Fruit fly (Drosophila melanogaster) whole organism, embryonic: ENCODE measurements around the gene mnd.

Experiments
- Antp ChIP-seq: fragments of 200-800 bp; sonication (Bioruptor generic); optimal IDR thresholded peaks from 3 replicates; lab custom pipeline; 2016; ENCODE audit warnings: missing biosample characterization, missing genetic modification characterization
- CG10209 ChIP-seq: fragments of 200-800 bp; sonication (Bioruptor generic); optimal IDR thresholded peaks from 3 replicates; lab custom pipeline; 2017; ENCODE audit warnings: missing biosample characterization, mild to moderate bottlenecking, missing genetic modification characterization, missing genetic modification reagents
- CG10979 ChIP-seq: fragments of 200-800 bp; sonication (Bioruptor generic); optimal IDR thresholded peaks from 2 replicates; lab custom pipeline; 2018; ENCODE audit warnings: missing biosample characterization, mild to moderate bottlenecking, missing genetic modification characterization, moderate library complexity
- CG11093 ChIP-seq: fragments of 200-800 bp; sonication (Bioruptor generic); IDR thresholded peaks from 3 replicates; pipeline ENCODE4 v1.3.6; 2022; ENCODE audit warnings: missing biosample characterization, missing genetic modification characterization
- CG11247 ChIP-seq: fragments of 200-800 bp; sonication (Bioruptor generic); IDR thresholded peaks from 2 replicates; pipeline ENCODE4 v1.3.6; 2022; ENCODE audit warnings: missing biosample characterization, missing genetic modification characterization
- CG11504 ChIP-seq: fragments of 200-800 bp; sonication (Bioruptor generic); optimal IDR thresholded peaks from 3 replicates; lab custom pipeline; 2019; ENCODE audit warnings: missing biosample characterization, mild to moderate bottlenecking, missing genetic modification characterization, moderate library complexity
- CG12071 ChIP-seq: fragments of 200-800 bp; sonication (Bioruptor generic); optimal IDR thresholded peaks from 3 replicates; lab custom pipeline; 2018; ENCODE audit warnings: missing biosample characterization, mild to moderate bottlenecking, missing genetic modification characterization
- CG12219 ChIP-seq: fragments of 200-800 bp; sonication (Bioruptor generic); optimal IDR thresholded peaks from 3 replicates; lab custom pipeline; 2018; ENCODE audit warnings: missing biosample characterization, mild to moderate bottlenecking, missing genetic modification characterization
- CG13424 ChIP-seq: fragments of 200-800 bp; sonication (Bioruptor generic); optimal IDR thresholded peaks from 2 replicates; lab custom pipeline; 2019; ENCODE audit warnings: missing biosample characterization, mild to moderate bottlenecking, missing genetic modification characterization, moderate library complexity
- CG15073 ChIP-seq: fragments of 200-800 bp; sonication (Bioruptor generic); optimal IDR thresholded peaks from 2 replicates; lab custom pipeline; 2016; ENCODE audit warnings: missing biosample characterization, missing genetic modification characterization
- CG15479 ChIP-seq: fragments of 200-800 bp; sonication (Bioruptor generic); optimal IDR thresholded peaks from 3 replicates; lab custom pipeline; 2019; ENCODE audit warnings: missing biosample characterization, mild to moderate bottlenecking, missing genetic modification characterization, moderate library complexity
- CG16813 ChIP-seq: fragments of 200-800 bp; sonication (Bioruptor generic); IDR thresholded peaks from 3 replicates; pipeline ENCODE4 v1.3.6; 2022; ENCODE audit warnings: missing biosample characterization, missing genetic modification characterization; ENCODE audit not compliant: partially characterized antibody
- CG17361 ChIP-seq: fragments of 200-800 bp; sonication (Bioruptor generic); IDR thresholded peaks from 3 replicates; pipeline ENCODE4 v1.3.6; 2022; ENCODE audit warnings: missing biosample characterization, missing genetic modification characterization
- CG1792 ChIP-seq: fragments of 200-800 bp; sonication (Bioruptor generic); optimal IDR thresholded peaks from 2 replicates; lab custom pipeline; 2016; ENCODE audit warnings: missing biosample characterization, missing genetic modification characterization
- CG2199 ChIP-seq: fragments of 200-800 bp; sonication (Bioruptor generic); IDR thresholded peaks from 3 replicates; pipeline ENCODE4 v1.3.6; 2022; ENCODE audit warnings: missing biosample characterization, missing genetic modification characterization
- CG32772 ChIP-seq: fragments of 200-800 bp; sonication (Bioruptor generic); IDR thresholded peaks from 2 replicates; pipeline ENCODE4 v1.3.6; 2022; ENCODE audit warnings: missing biosample characterization, missing genetic modification characterization
- CG4404 ChIP-seq: fragments of 200-800 bp; sonication (Bioruptor generic); IDR thresholded peaks from 2 replicates; pipeline ENCODE4 v1.3.6; 2022; ENCODE audit warnings: missing biosample characterization, missing genetic modification characterization
- CG4707 ChIP-seq: fragments of 200-800 bp; sonication (Bioruptor generic); optimal IDR thresholded peaks from 2 replicates; lab custom pipeline; 2018; ENCODE audit warnings: missing biosample characterization, mild to moderate bottlenecking, missing genetic modification characterization, moderate library complexity
- CG5245 ChIP-seq: fragments of 200-800 bp; sonication (Bioruptor generic); optimal IDR thresholded peaks from 3 replicates; lab custom pipeline; 2016; ENCODE audit warnings: missing biosample characterization, missing genetic modification characterization
- CG6683 ChIP-seq: fragments of 200-800 bp; sonication (Bioruptor generic); optimal IDR thresholded peaks from 2 replicates; lab custom pipeline; 2017; ENCODE audit warnings: missing biosample characterization, mild to moderate bottlenecking, missing genetic modification characterization, missing genetic modification reagents
- CG7357 ChIP-seq: fragments of 200-800 bp; sonication (Bioruptor generic); IDR thresholded peaks from 3 replicates; pipeline ENCODE4 v1.3.6; 2022; ENCODE audit warnings: missing biosample characterization, missing genetic modification characterization
- CG8089 ChIP-seq: fragments of 200-800 bp; sonication (Bioruptor generic); optimal IDR thresholded peaks from 3 replicates; lab custom pipeline; 2016; ENCODE audit warnings: missing biosample characterization, missing genetic modification characterization
- CG9817 ChIP-seq: fragments of 200-800 bp; sonication (Bioruptor generic); optimal IDR thresholded peaks from 2 replicates; lab custom pipeline; 2018; ENCODE audit warnings: missing biosample characterization, mild to moderate bottlenecking, missing genetic modification characterization, moderate library complexity
- D ChIP-seq, 2 experiments: fragments of 200-800 bp in 1 of 2; fragments of >200 bp in 1 of 2; sonication (Bioruptor generic) in 1 of 2; optimal IDR thresholded peaks; 2 replicates in 1 of 2; 3 replicates in 1 of 2; lab custom pipeline; 2017; ENCODE audit warnings: mild to moderate bottlenecking in 1 of 2, missing biosample characterization in 1 of 2, missing genetic modification characterization in 1 of 2, missing genetic modification reagents in 1 of 2
- Dek ChIP-seq: fragments of 200-800 bp; sonication (Bioruptor generic); optimal IDR thresholded peaks from 3 replicates; lab custom pipeline; 2019; ENCODE audit warnings: missing biosample characterization, mild to moderate bottlenecking, missing genetic modification characterization, moderate library complexity
- H15 ChIP-seq: fragments of 200-800 bp; sonication (Bioruptor generic); IDR thresholded peaks from 3 replicates; pipeline ENCODE4 v1.3.6; 2022; ENCODE audit warnings: missing biosample characterization, missing genetic modification characterization
- HmgZ ChIP-seq: fragments of 200-800 bp; sonication (Bioruptor generic); optimal IDR thresholded peaks from 2 replicates; lab custom pipeline; 2018; ENCODE audit warnings: missing biosample characterization, mild to moderate bottlenecking, missing genetic modification characterization
- Hr39 ChIP-seq: fragments of >200 bp; optimal IDR thresholded peaks from 2 replicates; lab custom pipeline; 2017
- Hr78 ChIP-seq, 2 experiments: fragments of 200-800 bp in 1 of 2; fragments of >200 bp in 1 of 2; sonication (Bioruptor generic) in 1 of 2; optimal IDR thresholded peaks; 2 replicates each; lab custom pipeline; 2017 to 2019; ENCODE audit warnings: missing biosample characterization in 2 of 2, missing genetic modification characterization in 2 of 2, mild to moderate bottlenecking in 1 of 2, moderate library complexity in 1 of 2
- NC2β ChIP-seq: fragments of 200-800 bp; sonication (Bioruptor generic); optimal IDR thresholded peaks from 2 replicates; lab custom pipeline; 2016; ENCODE audit warnings: missing biosample characterization, missing genetic modification characterization
- Ravus ChIP-seq: fragments of 200-800 bp; sonication (Bioruptor generic); IDR thresholded peaks from 2 replicates; pipeline ENCODE4 v1.3.6; 2022; ENCODE audit warnings: missing biosample characterization, missing genetic modification characterization
- Xrp1 ChIP-seq: fragments of 200-800 bp; sonication (Bioruptor generic); IDR thresholded peaks from 2 replicates; pipeline ENCODE4 v1.3.6; 2022; ENCODE audit warnings: missing biosample characterization, missing genetic modification characterization
- grn ChIP-seq: fragments of 200-800 bp; sonication (Bioruptor generic); optimal IDR thresholded peaks from 3 replicates; lab custom pipeline; 2017; ENCODE audit warnings: missing biosample characterization, missing genetic modification characterization
- kah ChIP-seq: fragments of 200-800 bp; sonication (Bioruptor generic); optimal IDR thresholded peaks from 2 replicates; lab custom pipeline; 2018; ENCODE audit warnings: missing biosample characterization, mild to moderate bottlenecking, missing genetic modification characterization
- klu ChIP-seq: fragments of 200-800 bp; sonication (Bioruptor generic); IDR thresholded peaks from 2 replicates; pipeline ENCODE4 v1.3.6; 2022; ENCODE audit warnings: missing biosample characterization, missing genetic modification characterization
- kni ChIP-seq: fragments of 200-800 bp; sonication (Bioruptor generic); optimal IDR thresholded peaks from 3 replicates; lab custom pipeline; 2017; ENCODE audit warnings: mild to moderate bottlenecking, missing biosample characterization, missing genetic modification reagents, missing genetic modification characterization
- lov ChIP-seq, 2 experiments: fragments of 200-800 bp in 1 of 2; fragments of >200 bp in 1 of 2; sonication (Bioruptor generic) in 1 of 2; IDR thresholded peaks in 1 of 2; optimal IDR thresholded peaks in 1 of 2; 2 replicates in 1 of 2; 3 replicates in 1 of 2; pipeline versions ENCODE4 v1.3.6 to Lab custom; 2017 to 2022; ENCODE audit warnings: missing biosample characterization in 1 of 2, missing genetic modification characterization in 1 of 2
- luna ChIP-seq: fragments of 200-800 bp; sonication (Bioruptor generic); optimal IDR thresholded peaks from 2 replicates; lab custom pipeline; 2016; ENCODE audit warnings: missing biosample characterization, missing genetic modification characterization
- odd ChIP-seq: fragments of 200-800 bp; sonication (Bioruptor generic); optimal IDR thresholded peaks from 2 replicates; lab custom pipeline; 2017; ENCODE audit warnings: missing biosample characterization, mild to moderate bottlenecking, missing genetic modification characterization
- pan ChIP-seq, 4 experiments: fragments of >200 bp in 3 of 4; fragments of 200-800 bp in 1 of 4; sonication (Bioruptor generic) in 1 of 4; optimal IDR thresholded peaks in 3 of 4; IDR thresholded peaks in 1 of 4; 2 replicates each; pipeline versions ENCODE4 v1.3.6 to Lab custom; 2017 to 2022; ENCODE audit warnings: missing biosample characterization in 2 of 4, missing genetic modification characterization in 2 of 4, mixed read lengths in 1 of 4
- pros ChIP-seq: fragments of 200-800 bp; sonication (Bioruptor generic); optimal IDR thresholded peaks from 3 replicates; lab custom pipeline; 2019; ENCODE audit warnings: missing biosample characterization, mild to moderate bottlenecking, missing genetic modification characterization, moderate library complexity
- schlank ChIP-seq: fragments of 200-800 bp; sonication (Bioruptor generic); optimal IDR thresholded peaks from 2 replicates; lab custom pipeline; 2018; ENCODE audit warnings: missing biosample characterization, mild to moderate bottlenecking, missing genetic modification characterization
- sens-2 ChIP-seq: fragments of 200-800 bp; sonication (Bioruptor generic); IDR thresholded peaks from 2 replicates; pipeline ENCODE4 v1.3.6; 2022; ENCODE audit warnings: missing biosample characterization, missing genetic modification characterization
- shn ChIP-seq: fragments of 200-800 bp; sonication (Bioruptor generic); optimal IDR thresholded peaks from 3 replicates; lab custom pipeline; 2016; ENCODE audit warnings: missing biosample characterization, missing genetic modification characterization
- so ChIP-seq: fragments of 200-800 bp; sonication (Bioruptor generic); IDR thresholded peaks from 3 replicates; pipeline ENCODE4 v1.3.6; 2022; ENCODE audit warnings: missing biosample characterization, missing genetic modification characterization
- tll ChIP-seq, 2 experiments: fragments of 200-800 bp in 1 of 2; fragments of >200 bp in 1 of 2; sonication (Bioruptor generic) in 1 of 2; optimal IDR thresholded peaks; 2 replicates each; lab custom pipeline; 2017 to 2019; ENCODE audit warnings: missing biosample characterization in 2 of 2, missing genetic modification characterization in 2 of 2, mild to moderate bottlenecking in 1 of 2, moderate library complexity in 1 of 2
- twi ChIP-seq: fragments of 200-800 bp; optimal IDR thresholded peaks from 2 replicates; lab custom pipeline; 2019; ENCODE audit warnings: missing biosample characterization, mild to moderate bottlenecking, missing genetic modification characterization, moderate library complexity
- vnd ChIP-seq: fragments of 200-800 bp; sonication (Bioruptor generic); IDR thresholded peaks from 3 replicates; pipeline ENCODE4 v1.3.6; 2022; ENCODE audit warnings: missing biosample characterization, missing genetic modification characterization; ENCODE audit not compliant: partially characterized antibody

mnd gene

DNA sequence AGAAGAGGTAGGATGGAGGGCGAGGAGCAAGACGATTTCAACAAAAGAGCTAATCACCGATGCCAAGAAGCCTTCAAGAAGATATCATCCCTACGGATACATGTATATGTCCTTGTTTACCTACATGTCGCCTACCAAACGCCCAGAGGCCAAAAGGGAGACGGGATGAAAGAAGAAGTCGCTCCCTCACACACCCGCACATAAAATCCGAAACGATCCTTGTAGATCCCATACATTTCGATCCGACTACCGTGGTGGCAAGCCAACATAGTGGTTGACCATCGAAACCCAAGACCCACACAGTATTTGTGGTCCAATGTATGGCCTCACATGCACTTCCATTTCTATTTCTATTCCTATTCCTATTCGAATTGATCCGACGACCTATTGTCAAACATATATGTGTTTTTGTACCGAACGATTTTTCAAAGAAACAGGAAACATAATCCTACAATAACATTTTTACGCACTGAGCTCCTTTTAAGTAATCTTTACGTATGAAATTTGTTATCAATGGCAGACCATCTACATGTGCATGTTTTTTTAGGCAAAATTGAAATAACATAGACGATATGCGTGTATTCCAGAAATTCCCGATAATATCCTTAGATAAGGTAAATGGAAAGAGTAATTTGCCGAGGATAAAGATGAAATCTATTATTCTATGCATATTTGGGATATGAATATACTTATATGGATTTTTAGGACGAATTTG is 26.1 kb upstream of the mnd start (continued):
- TF ChIP-seq pros (GFP tag; lab: Kevin White, UChicago): peak; percentile 82
- TF ChIP-seq CG4707 (GFP tag; lab: Kevin White, UChicago): no peak
- TF ChIP-seq CG6683: no peak
- no peak for TF ChIP-seq CG10209 (GFP tag; lab: Kevin White, UChicago)
- TF ChIP-seq CG32772: no peak
- no peak for TF ChIP-seq vnd
- no peak for TF ChIP-seq NC2β
- TF ChIP-seq CG16813 (GFP tag; lab: Robert Waterston, UW): no peak
- peak; percentile 73 for TF ChIP-seq kni (GFP tag; lab: Kevin White, UChicago)
- TF ChIP-seq Dek (tag; lab: Kevin White, UChicago): no peak
- TF ChIP-seq twi (tag; lab: Kevin White, UChicago): peak; percentile 67
- TF ChIP-seq CG11504 (tag; lab: Kevin White, UChicago): no peak
- no peak for TF ChIP-seq CG5245 (GFP tag; lab: Kevin White, UChicago)
- TF ChIP-seq luna (GFP tag; lab: Kevin White, UChicago): no peak
- TF ChIP-seq sens-2 (GFP tag; lab: Robert Waterston, UW): no peak
- TF ChIP-seq CG1792 (GFP tag; lab: Kevin White, UChicago): no peak
- no peak for TF ChIP-seq Hr78 (GFP tag; optimal IDR thresholded peaks at IDR 0.05; lab: Kevin White, UChicago)
- no peak for TF ChIP-seq lov (optimal IDR thresholded peaks at IDR 0.05; lab: Kevin White, UChicago)
- TF ChIP-seq lov (GFP tag; IDR thresholded peaks at IDR 0.05; lab: Robert Waterston, UW): peak; percentile 57; the same call in 1 of the 3 replicates
- TF ChIP-seq CG13424 (tag; lab: Kevin White, UChicago): no peak
- TF ChIP-seq klu (GFP tag; lab: Robert Waterston, UW): no peak
- TF ChIP-seq HmgZ (tag; lab: Kevin White, UChicago): no peak
- TF ChIP-seq CG7357 (GFP tag; lab: Robert Waterston, UW): no peak
- no peak for TF ChIP-seq kah (GFP tag; lab: Kevin White, UChicago)
- no peak for TF ChIP-seq Hr39 (lab: Kevin White, UChicago)
- TF ChIP-seq CG11093 (GFP tag; lab: Robert Waterston, UW): no peak
- TF ChIP-seq pan (optimal IDR thresholded peaks at IDR 0.05; lab: Kevin White, UChicago): no peak
- no peak for TF ChIP-seq pan (GFP tag; optimal IDR thresholded peaks at IDR 0.05 in 1 of 2, IDR thresholded peaks at IDR 0.05 in 1 of 2)
- TF ChIP-seq CG17361 (GFP tag; lab: Robert Waterston, UW): no peak
- TF ChIP-seq D (optimal IDR thresholded peaks at IDR 0.05; lab: Kevin White, UChicago): peak; percentile 91
- no peak for TF ChIP-seq D (GFP tag; optimal IDR thresholded peaks at IDR 0.05; lab: Kevin White, UChicago)
- peak; percentile 79; the same call in 2 of the 3 replicates for TF ChIP-seq CG2199
- TF ChIP-seq H15 (GFP tag; lab: Robert Waterston, UW): no peak
- peak; percentile 44 for TF ChIP-seq odd (GFP tag; lab: Kevin White, UChicago)
- TF ChIP-seq schlank (tag; lab: Kevin White, UChicago): no peak
- TF ChIP-seq CG12071 (GFP tag; lab: Kevin White, UChicago): no peak
- peak in 1 of 2 experiments; percentile 71 for TF ChIP-seq tll (GFP tag; optimal IDR thresholded peaks at IDR 0.05; lab: Kevin White, UChicago)
- no peak for TF ChIP-seq CG12219 (GFP tag; lab: Kevin White, UChicago)
- TF ChIP-seq so (GFP tag; lab: Robert Waterston, UW): no peak
- TF ChIP-seq CG11247 (GFP tag; lab: Robert Waterston, UW): no peak
- TF ChIP-seq grn (GFP tag; lab: Kevin White, UChicago): peak; percentile 28
- no peak for TF ChIP-seq CG15073 (GFP tag; lab: Kevin White, UChicago)
- TF ChIP-seq shn (GFP tag; lab: Kevin White, UChicago): no peak
- no peak for TF ChIP-seq CG8089
- TF ChIP-seq Xrp1 (GFP tag; lab: Robert Waterston, UW): peak; percentile 33; the same call in 1 of the 2 replicates
- peak; percentile 81 for TF ChIP-seq CG15479 (GFP tag; lab: Kevin White, UChicago)
- TF ChIP-seq CG9817: no peak
- TF ChIP-seq CG10979 (tag; lab: Kevin White, UChicago): no peak
- TF ChIP-seq Antp (GFP tag; lab: Kevin White, UChicago): no peak
- no peak for TF ChIP-seq Ravus
- no peak for TF ChIP-seq CG4404 (GFP tag; lab: Robert Waterston, UW)
